Worm (Caenorhabditis elegans): ENCODE measurements around the gene nop-1.

nop-1 gene

DNA sequence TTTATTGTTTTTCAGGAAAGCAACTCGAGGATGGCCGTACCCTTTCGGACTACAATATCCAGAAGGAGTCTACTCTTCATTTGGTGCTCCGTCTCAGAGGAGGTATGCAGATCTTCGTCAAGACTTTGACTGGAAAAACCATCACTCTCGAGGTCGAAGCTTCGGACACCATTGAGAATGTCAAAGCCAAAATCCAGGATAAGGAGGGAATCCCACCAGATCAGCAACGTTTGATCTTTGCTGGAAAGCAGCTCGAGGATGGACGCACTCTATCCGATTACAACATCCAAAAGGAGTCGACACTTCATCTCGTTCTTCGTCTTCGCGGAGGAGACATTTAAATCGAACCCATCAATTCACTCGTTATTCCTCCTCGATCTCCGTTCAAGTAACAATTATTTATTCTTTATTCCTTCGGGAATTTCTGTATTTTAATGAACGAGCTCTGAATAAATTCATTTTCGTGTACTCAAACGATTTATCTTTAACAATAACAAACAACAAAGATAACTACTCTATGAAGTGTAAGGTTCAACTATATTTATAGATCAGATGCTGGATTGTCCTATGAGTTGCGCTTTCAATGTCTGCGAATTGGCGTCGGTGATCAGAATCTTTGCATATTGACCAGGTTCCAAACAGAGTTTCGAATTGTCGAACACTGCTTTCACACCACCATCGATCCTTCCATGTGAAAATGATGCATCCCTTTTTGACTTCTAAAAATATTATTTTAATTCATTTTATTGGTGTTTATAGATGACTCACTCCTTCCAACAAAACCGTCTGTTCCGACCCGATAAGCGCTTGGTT is 14.9 kb upstream of the nop-1 start (continued):
- TF ChIP-seq Y79H2A.3 (GFP tag; conservative IDR thresholded peaks at IDR 0.05) (peak; percentile 92; the same call in 1 of the 2 replicates), dox-1 (GFP tag; IDR thresholded peaks at IDR 0.05) (peak; percentile 56), rcor-1 (GFP tag; IDR thresholded peaks at IDR 0.05) (peak; percentile 73), ztf-6 (GFP tag; IDR thresholded peaks at IDR 0.05) (no peak), hmg-20 (GFP tag; IDR thresholded peaks at IDR 0.05) (0 out of 2 replicates have a peak, but pooled peaks have one; percentile 30), Y53G8AR.9 (GFP tag; conservative IDR thresholded peaks at IDR 0.05) (peak; percentile 90), zim-3 (tag; optimal IDR thresholded peaks at IDR 0.05) (peak; percentile 27), C17E4.6 (GFP tag; IDR thresholded peaks at IDR 0.05) (0 out of 2 replicates have a peak, but pooled peaks have one; percentile 31), Y67H2A.10 (GFP tag; conservative IDR thresholded peaks at IDR 0.05) (no peak), somi-1 (GFP tag; optimal IDR thresholded peaks at IDR 0.05) (peak; percentile 30), atf-7 (tag; optimal IDR thresholded peaks at IDR 0.05) (peak; percentile 81), mel-28 (tag; optimal IDR thresholded peaks at IDR 0.05; ENCODE audit: borderline replicate concordance) (peak; percentile 69), ekl-4 (GFP tag; IDR thresholded peaks at IDR 0.05) (peak; percentile 81), snpc-1.1 (tag; optimal IDR thresholded peaks at IDR 0.05; ENCODE audit: insufficient read depth) (peak; percentile 73), ceh-27 (GFP tag; optimal IDR thresholded peaks at IDR 0.05) (peak; percentile 50), rpc-1 (optimal IDR thresholded peaks at IDR 0.05) (no peak), rpc-1 (tag; optimal IDR thresholded peaks at IDR 0.05) (no peak), madf-8 (GFP tag; conservative IDR thresholded peaks at IDR 0.05) (no peak; the same call in 1 of the 2 replicates), F52B5.7 (tag; optimal IDR thresholded peaks at IDR 0.05) (peak; percentile 62), nfya-2 (GFP tag; IDR thresholded peaks at IDR 0.05) (0 out of 2 replicates have a peak, but pooled peaks have one; percentile 2), attf-6 (GFP tag; IDR thresholded peaks at IDR 0.05) (peak; percentile 55; the same call in 1 of the 2 replicates)

DNA sequence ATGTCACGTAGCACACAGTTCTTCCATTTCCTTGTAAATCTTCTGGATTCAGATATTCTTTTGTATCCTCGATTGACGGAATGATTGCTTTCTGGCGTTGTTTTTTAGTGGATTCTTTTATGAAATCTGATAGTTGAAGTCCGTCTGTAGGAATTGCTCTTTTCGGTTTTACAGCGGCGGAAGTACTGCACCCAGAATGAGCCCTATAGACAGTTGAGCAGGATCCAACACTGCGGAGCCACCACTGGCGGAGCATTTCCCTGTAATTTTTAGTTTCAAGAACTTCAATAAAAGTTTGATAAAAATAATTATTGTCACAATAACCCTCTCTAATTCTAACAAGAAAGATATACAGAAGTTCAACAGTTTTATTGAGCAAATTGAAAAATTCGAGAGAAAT is 12.7 kb upstream of the nop-1 start, which contains the start of gene F25B5.5:
Gene F25B5.5, minus strand, starts transcription at position 260 of the 400 bp plus-strand sequence.
- TF ChIP-seq lin-35 (GFP tag; optimal IDR thresholded peaks at IDR 0.05) (peak in 1 of 3 experiments; percentile 32), rpc-1 (optimal IDR thresholded peaks at IDR 0.05) (no peak), rpc-1 (tag; optimal IDR thresholded peaks at IDR 0.05) (no peak), T26A5.8 (tag; optimal IDR thresholded peaks at IDR 0.05) (no peak), lin-26 (GFP tag; IDR thresholded peaks at IDR 0.05) (0 out of 2 replicates have a peak, but pooled peaks have one; percentile 32), tbx-9 (tag; optimal IDR thresholded peaks at IDR 0.05; ENCODE audit: borderline replicate concordance) (no peak), madf-3 (GFP tag; IDR thresholded peaks at IDR 0.05) (0 out of 2 replicates have a peak, but pooled peaks have one; percentile 12), madf-6 (GFP tag; IDR thresholded peaks at IDR 0.05) (no peak), cebp-2 (GFP tag; IDR thresholded peaks at IDR 0.05) (no peak), K12H6.12 (tag; optimal IDR thresholded peaks at IDR 0.05) (no peak), Y95B8A.8 (GFP tag; IDR thresholded peaks at IDR 0.05) (no peak), ceh-58 (GFP tag; IDR thresholded peaks at IDR 0.05) (no peak), nfyb-1 (GFP tag; IDR thresholded peaks at IDR 0.05) (no peak), fkh-3 (tag; optimal IDR thresholded peaks at IDR 0.05) (no peak), dpl-1 (GFP tag; optimal IDR thresholded peaks at IDR 0.05) (no peak), B0035.1 (tag; optimal IDR thresholded peaks at IDR 0.05) (no peak), nhr-80 (tag; optimal IDR thresholded peaks at IDR 0.05) (no peak), egl-18 (GFP tag; IDR thresholded peaks at IDR 0.05) (no peak), nfya-1 (tag; optimal IDR thresholded peaks at IDR 0.05; ENCODE audit: borderline replicate concordance, insufficient read depth) (no peak), mes-4 (tag; optimal IDR thresholded peaks at IDR 0.05) (no peak), hlh-26 (GFP tag; conservative IDR thresholded peaks at IDR 0.05) (no peak), F52B5.7 (tag; optimal IDR thresholded peaks at IDR 0.05) (no peak), snpc-1.1 (tag; optimal IDR thresholded peaks at IDR 0.05; ENCODE audit: insufficient read depth) (no peak), attf-5 (GFP tag; optimal IDR thresholded peaks at IDR 0.05) (no peak), egl-44 (GFP tag; IDR thresholded peaks at IDR 0.05) (0 out of 2 replicates have a peak, but pooled peaks have one; percentile 27), sdz-38 (tag; optimal IDR thresholded peaks at IDR 0.05) (no peak), Y53G8AR.9 (GFP tag; conservative IDR thresholded peaks at IDR 0.05) (no peak), F55B11.4 (tag; optimal IDR thresholded peaks at IDR 0.05; ENCODE audit: borderline replicate concordance, insufficient read depth) (no peak), sptf-2 (GFP tag; optimal IDR thresholded peaks at IDR 0.05) (no peak), egrh-3 (GFP tag; IDR thresholded peaks at IDR 0.05) (no peak)

Data from whole organism, young adult.